Worm (Caenorhabditis elegans) whole organism, L4/young adult: ENCODE measurements around the gene lgg-1.

ENCODE experiments used
- dao-5 ChIP-seq: sonication (generic microtip); optimal IDR thresholded peaks from 2 replicates; lab custom pipeline; 2016; ENCODE audit warnings: missing genotype, missing genetic modification characterization, moderate library complexity, missing compliant biosample characterization
- him-1 ChIP-seq: sonication (generic microtip); optimal IDR thresholded peaks from 2 replicates; lab custom pipeline; 2016; ENCODE audit warnings: missing genotype, missing genetic modification reagents, missing genetic modification characterization, missing compliant biosample characterization

ce11 chrII:6355396-6356346 lies 8.2 kb upstream of the lgg-1 start, which contains the start of gene C32D5.11:
- TF ChIP-seq him-1 (tag; lab: Kevin White, UChicago), result no peak
- no peak for TF ChIP-seq dao-5 (tag; lab: Kevin White, UChicago)
